Fruit fly (Drosophila melanogaster) whole organism, larva: ENCODE data around the gene ppk16.

Experiments
- noc ChIP-seq: fragments of 200-800 bp; sonication (Bioruptor generic); optimal IDR thresholded peaks from 3 replicates; lab custom pipeline; 2019; ENCODE audit warnings: missing biosample characterization, mild to moderate bottlenecking, missing genetic modification characterization, moderate library complexity

ppk16 gene

DNA sequence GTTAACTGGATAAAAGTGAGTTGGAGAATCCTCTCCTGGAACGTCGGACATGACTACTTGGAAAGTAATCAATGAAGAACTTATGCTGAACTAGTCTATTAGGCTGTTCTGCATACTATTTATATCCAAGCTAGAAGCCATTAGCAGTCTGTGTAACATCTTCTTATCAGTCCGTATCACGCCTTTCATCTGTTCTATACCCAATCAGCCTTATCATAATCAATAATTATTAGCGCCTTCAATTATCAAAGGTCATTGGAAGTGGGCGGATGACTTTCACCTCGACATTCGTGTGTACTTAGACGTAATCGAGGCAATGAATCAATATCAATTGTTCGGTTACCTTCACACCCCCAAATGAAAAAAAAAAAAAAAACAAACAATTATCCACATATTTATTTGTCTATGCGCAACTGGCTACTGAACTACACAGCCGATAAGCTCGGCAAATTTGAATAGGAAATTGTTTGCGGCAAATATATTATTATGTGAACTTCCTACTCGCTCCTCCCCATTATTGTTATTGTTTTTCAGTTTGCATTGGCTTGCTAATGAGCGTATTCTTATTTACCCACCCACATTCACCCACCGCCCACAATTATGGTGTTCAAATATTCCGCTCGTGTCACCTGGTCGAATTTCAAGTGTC, at the start of gene ppk16, which contains the start of gene ppk11:
TSS of gene ppk16 (minus strand) at position 51 of the 649 bp plus-strand sequence.
TSS of gene ppk11 (minus strand) at position 51 of the 649 bp plus-strand sequence.
- no peak for TF ChIP-seq noc (tag; lab: Kevin White, UChicago)

- no peak for TF ChIP-seq noc (tag; lab: Kevin White, UChicago)
Observed at dm6 chr2L:9792945-9793344, 18.1 kb upstream of the ppk16 start, which contains the start of gene CG13123. CG13123 (minus strand) TSS chr2L:9793107.

DNA sequence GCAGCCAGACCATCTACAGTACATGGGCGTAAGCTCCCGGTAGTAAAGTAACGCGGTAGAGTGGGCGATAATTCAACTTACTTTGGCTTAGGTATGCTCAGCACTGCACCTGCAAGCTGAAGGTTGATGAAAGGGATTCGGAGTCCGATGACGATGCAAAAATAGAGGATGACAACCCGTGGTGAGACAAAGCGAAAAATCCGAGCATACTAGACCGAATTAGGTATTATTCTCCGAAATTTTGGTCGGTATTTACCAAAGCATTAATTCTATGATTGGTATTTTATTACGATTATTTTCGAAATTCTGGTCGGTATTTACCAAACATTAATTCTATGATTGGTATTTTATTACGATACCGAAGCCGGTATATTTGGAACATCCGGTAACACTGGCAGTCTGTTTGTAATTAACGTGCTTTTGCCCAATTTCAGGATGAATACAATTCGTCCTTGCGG, 15.7 kb upstream of the ppk16 start, which contains the start of gene CG4036:
TSS of gene CG4036 (plus strand) at position 348 of the 458 bp plus-strand sequence.
- no peak for TF ChIP-seq noc (tag; lab: Kevin White, UChicago)

DNA sequence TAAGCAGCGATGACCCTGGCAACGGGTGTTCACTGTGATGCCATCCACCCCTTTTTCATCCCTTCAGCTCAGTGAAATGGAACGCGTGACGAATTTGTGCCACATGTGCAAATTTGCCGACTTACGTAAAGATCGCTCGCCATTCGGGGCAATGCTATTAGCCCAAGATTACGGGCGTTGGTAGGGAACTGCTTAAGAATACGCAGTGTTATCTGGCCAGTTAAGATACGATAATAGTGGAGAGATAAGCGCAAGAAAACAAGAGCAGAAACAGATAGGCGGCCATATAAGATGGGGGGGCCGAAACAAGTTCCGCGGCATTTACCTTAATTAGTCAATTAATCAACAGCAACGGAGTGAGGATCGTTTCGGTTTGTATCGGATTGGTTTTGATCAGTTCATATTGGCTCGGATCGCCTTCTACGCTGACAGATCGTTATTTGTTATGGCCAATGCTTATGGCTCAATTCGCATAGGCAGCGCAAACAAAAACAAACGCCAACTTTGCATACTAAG, 11.1 kb upstream of the ppk16 start:
- TF ChIP-seq noc (tag; lab: Kevin White, UChicago) = peak; percentile 72

dm6 chr2L:9784468-9784867, 9.6 kb upstream of the ppk16 start:
- no peak for TF ChIP-seq noc (tag; lab: Kevin White, UChicago)

DNA sequence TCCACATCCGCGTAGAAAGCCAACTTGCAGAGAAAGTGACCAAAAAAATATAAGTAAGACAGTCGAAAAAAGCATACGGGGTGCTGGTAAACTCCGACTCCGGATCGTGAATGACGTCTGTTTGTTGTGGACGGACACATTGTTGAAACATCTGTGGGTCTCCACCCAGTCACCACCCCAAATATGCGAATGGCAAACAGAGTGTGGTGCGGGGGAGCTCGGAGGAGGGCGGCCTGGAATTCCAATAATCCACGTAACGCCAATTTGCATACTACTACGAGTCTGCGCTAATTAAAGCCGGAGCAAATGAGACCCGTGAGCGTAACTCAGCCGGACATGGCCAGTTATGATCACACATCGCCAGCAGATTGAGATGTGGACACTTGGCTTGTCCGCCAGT, 8.3 kb upstream of the ppk16 start:
- TF ChIP-seq noc (tag; lab: Kevin White, UChicago) = no peak

dm6 chr2L:9782176-9782581, 7.3 kb upstream of the ppk16 start, which contains the start of gene IP3K1:
IP3K1 (plus strand) TSS chr2L:9782384.
- peak; percentile 80 for TF ChIP-seq noc (tag; lab: Kevin White, UChicago)

dm6 chr2L:9779754-9780153, 4.9 kb upstream of the ppk16 start:
- TF ChIP-seq noc (tag; lab: Kevin White, UChicago) = no peak

DNA sequence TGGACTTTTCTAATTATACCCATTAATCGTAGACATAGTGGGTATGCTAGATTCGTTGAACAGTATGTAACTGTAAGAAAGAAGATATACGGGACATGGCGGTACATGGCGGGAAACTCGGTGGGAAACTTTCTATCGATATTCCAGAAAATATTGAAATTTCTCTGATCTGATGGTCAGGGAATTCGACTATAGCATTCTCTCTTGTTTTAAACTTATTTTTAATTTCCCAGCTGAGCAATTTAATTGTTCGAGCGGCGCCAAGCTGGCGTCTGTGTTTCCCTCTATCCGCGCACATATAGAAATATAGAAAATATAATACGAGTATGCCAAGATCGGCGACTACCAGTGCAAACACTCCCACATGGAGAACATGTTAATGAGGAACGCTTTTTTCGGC, 4.3 kb upstream of the ppk16 start:
- peak; percentile 77 for TF ChIP-seq noc (tag; lab: Kevin White, UChicago)

DNA sequence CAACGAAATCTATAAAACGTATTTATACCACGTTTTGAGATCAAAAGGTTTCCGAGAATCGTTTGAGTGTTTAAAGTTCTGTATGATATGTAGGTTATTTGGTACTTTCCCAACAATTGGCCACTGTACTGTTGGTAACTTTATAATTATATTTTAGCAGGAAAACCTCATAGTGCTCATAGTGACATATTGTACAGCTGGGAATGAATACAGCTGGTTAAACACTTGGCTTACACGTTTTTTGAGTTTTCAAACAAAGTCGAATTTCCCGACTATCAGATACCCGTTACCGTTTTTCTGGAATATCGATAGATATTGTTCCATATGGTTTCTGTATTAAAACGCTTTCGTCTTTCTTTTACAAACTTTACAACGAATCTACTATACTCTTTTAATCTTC, 3.6 kb upstream of the ppk16 start:
- no peak for TF ChIP-seq noc (tag; lab: Kevin White, UChicago)

DNA sequence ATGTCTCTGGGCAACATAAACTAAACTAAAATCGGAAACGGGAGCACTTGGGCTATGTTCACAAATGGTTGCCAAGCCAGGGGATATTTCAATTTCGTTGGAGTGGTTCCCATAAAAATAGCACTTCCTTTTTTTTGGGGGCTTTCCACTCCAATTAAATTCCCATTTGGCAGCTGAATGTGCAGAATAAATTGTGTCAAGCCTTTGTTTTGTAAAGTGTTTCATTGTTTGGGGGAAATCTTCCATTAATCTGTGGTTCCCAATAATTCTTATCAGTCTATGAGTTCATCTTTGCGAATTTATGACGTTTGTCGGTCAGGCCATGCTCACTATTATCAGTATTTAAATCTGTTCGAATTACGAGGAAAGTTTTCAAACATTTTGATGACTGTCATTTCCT, 3.1 kb upstream of the ppk16 start:
- TF ChIP-seq noc (tag; lab: Kevin White, UChicago) = peak; percentile 51

- no peak for TF ChIP-seq noc (tag; lab: Kevin White, UChicago)
Observed at dm6 chr2L:9770896-9771295, 3.9 kb downstream of the ppk16 start, which contains the start of gene ppk18. ppk18 (minus strand) TSS chr2L:9770996.

dm6 chr2L:9768735-9769134, 6.1 kb downstream of the ppk16 start, which contains the start of gene CG17633:
CG17633 (plus strand) TSS chr2L:9769060.
- peak; percentile 58 for TF ChIP-seq noc (tag; lab: Kevin White, UChicago)

dm6 chr2L:9766758-9767157, 8.1 kb downstream of the ppk16 start, which contains the start of gene CG4017:
CG4017 (plus strand) TSS chr2L:9767058.
- no peak for TF ChIP-seq noc (tag; lab: Kevin White, UChicago)

DNA sequence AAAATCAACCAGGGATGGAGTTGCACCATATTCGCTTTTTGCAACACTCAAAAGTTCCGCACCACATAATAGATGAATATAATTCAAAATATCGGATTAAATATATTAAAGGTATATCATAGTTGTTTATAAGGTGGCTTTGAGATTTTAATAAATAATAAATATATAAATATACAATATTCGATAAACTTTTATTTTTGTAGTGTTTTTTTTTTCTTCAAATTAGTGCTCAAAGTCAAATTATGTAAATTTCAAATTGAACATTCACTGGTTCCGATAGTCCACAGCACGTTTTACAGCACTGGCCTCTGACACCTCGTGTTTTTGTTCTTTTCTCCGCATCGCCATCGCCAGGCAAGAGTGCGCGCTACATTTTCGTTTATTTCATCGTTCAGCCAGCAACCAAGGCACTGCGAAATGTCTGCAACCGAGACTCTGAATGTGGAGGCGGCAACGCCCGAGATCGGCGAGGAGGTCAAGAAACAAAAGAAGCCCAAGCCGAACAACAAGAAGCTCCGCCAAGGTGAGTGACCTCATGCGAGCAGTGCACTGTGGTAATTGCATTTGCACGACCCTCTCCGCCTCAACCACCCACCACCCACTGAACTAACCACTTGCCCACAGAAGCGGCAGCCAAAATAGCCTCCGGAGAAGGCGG, 11.5 kb downstream of the ppk16 start, which contains the start of the genes Taf11 and und:
TSS of gene Taf11 (minus strand) at position 51 of the 658 bp plus-strand sequence.
TSS of gene und (plus strand) at position 158 of the 658 bp plus-strand sequence.
- peak; percentile 51 for TF ChIP-seq noc (tag; lab: Kevin White, UChicago)

DNA sequence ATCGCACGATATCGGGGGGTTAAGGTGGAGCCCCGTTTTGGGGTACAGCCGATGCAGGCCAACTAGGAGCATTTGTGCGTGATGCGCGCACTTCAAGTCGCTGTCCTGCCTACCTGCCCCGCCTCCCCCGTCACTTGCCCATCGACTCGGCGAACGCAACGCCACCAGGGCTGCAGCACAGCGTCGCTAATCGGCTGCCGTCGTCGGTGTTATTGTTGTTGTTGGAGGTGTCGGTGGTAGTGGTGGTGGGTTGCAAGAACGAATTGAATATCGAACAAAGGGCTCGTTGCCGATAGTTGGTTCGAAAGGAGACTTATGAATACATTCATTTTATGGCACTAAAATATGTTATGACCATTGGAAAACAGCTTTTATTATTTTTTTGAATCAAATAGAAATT, 16.0 kb downstream of the ppk16 start:
- no peak for TF ChIP-seq noc (tag; lab: Kevin White, UChicago)
